Fruit fly (Drosophila melanogaster) whole organism, embryonic: ENCODE results near the gene CG15643.
A peak's percentile ranks its signal among the peaks of the same experiment; 100 is the strongest.

Experiments
- Adf1 ChIP-seq: fragments of 200-800 bp; sonication (Bioruptor generic); IDR thresholded peaks from 2 replicates; pipeline ENCODE4 v1.3.6; 2022; ENCODE audit warnings: missing biosample characterization, missing genetic modification characterization
- Asciz ChIP-seq: fragments of 200-800 bp; sonication (Bioruptor generic); optimal IDR thresholded peaks from 2 replicates; lab custom pipeline; 2017; ENCODE audit warnings: missing biosample characterization, mild to moderate bottlenecking, missing genetic modification characterization, missing genetic modification reagents
- B-H1 ChIP-seq: fragments of 200-800 bp; sonication (Bioruptor generic); IDR thresholded peaks from 3 replicates; pipeline ENCODE4 v1.3.6; 2022; ENCODE audit warnings: missing biosample characterization, missing genetic modification characterization
- CG10431 ChIP-seq: fragments of 200-800 bp; sonication (Bioruptor generic); optimal IDR thresholded peaks from 3 replicates; lab custom pipeline; 2018; ENCODE audit warnings: missing biosample characterization, mild to moderate bottlenecking, missing genetic modification characterization
- CG10462 ChIP-seq: fragments of 200-800 bp; sonication (Bioruptor generic); optimal IDR thresholded peaks from 2 replicates; lab custom pipeline; 2016; ENCODE audit warnings: missing biosample characterization, missing genetic modification characterization
- CG10654 ChIP-seq: fragments of 200-800 bp; sonication (Bioruptor generic); optimal IDR thresholded peaks from 2 replicates; lab custom pipeline; 2016; ENCODE audit warnings: missing biosample characterization, missing genetic modification characterization
- CG11085 ChIP-seq: fragments of 200-800 bp; sonication (Bioruptor generic); IDR thresholded peaks from 2 replicates; pipeline ENCODE4 v1.3.6; 2022; ENCODE audit warnings: missing biosample characterization, missing genetic modification characterization
- CG11456 ChIP-seq: fragments of 200-800 bp; sonication (Bioruptor generic); IDR thresholded peaks from 3 replicates; pipeline ENCODE4 v1.3.6; 2022; ENCODE audit warnings: missing biosample characterization, missing genetic modification characterization
- CG17912 ChIP-seq: fragments of 200-800 bp; sonication (Bioruptor generic); optimal IDR thresholded peaks from 2 replicates; lab custom pipeline; 2018; ENCODE audit warnings: missing biosample characterization, mild to moderate bottlenecking, missing genetic modification characterization
- CG2202 ChIP-seq: fragments of 200-800 bp; sonication (Bioruptor generic); optimal IDR thresholded peaks from 2 replicates; lab custom pipeline; 2018; ENCODE audit warnings: missing biosample characterization, mild to moderate bottlenecking, missing genetic modification characterization
- CG30020 ChIP-seq: fragments of 200-800 bp; optimal IDR thresholded peaks from 2 replicates; lab custom pipeline; 2019; ENCODE audit warnings: missing biosample characterization, mild to moderate bottlenecking, missing genetic modification characterization, moderate library complexity
- CG30431 ChIP-seq: fragments of 200-800 bp; sonication (Bioruptor generic); optimal IDR thresholded peaks from 2 replicates; lab custom pipeline; 2017; ENCODE audit warnings: missing biosample characterization, missing genetic modification characterization
- CG31388 ChIP-seq: fragments of 200-800 bp; sonication (Bioruptor generic); optimal IDR thresholded peaks from 2 replicates; lab custom pipeline; 2016; ENCODE audit warnings: missing biosample characterization, missing genetic modification characterization
- CG32767 ChIP-seq: fragments of 200-800 bp; sonication (Bioruptor generic); IDR thresholded peaks from 2 replicates; pipeline ENCODE4 v1.3.6; 2022; ENCODE audit warnings: missing biosample characterization, missing genetic modification characterization
- CG42726 ChIP-seq: fragments of 200-800 bp; sonication (Bioruptor generic); IDR thresholded peaks from 2 replicates; pipeline ENCODE4 v1.3.6; 2022; ENCODE audit warnings: missing biosample characterization, missing genetic modification characterization; ENCODE audit not compliant: partially characterized antibody
- CG6683 ChIP-seq: fragments of 200-800 bp; sonication (Bioruptor generic); optimal IDR thresholded peaks from 2 replicates; lab custom pipeline; 2017; ENCODE audit warnings: missing biosample characterization, mild to moderate bottlenecking, missing genetic modification characterization, missing genetic modification reagents
- CG6791 ChIP-seq: fragments of 200-800 bp; sonication (Bioruptor generic); IDR thresholded peaks from 3 replicates; pipeline ENCODE4 v1.3.6; 2022; ENCODE audit warnings: missing biosample characterization, missing genetic modification characterization; ENCODE audit not compliant: partially characterized antibody
- CG7271 ChIP-seq: fragments of 200-800 bp; sonication (Bioruptor generic); optimal IDR thresholded peaks from 2 replicates; lab custom pipeline; 2018; ENCODE audit warnings: missing biosample characterization, mild to moderate bottlenecking, missing genetic modification characterization, moderate library complexity
- CG8765 ChIP-seq: fragments of 200-800 bp; sonication (Bioruptor generic); IDR thresholded peaks from 2 replicates; pipeline ENCODE4 v1.3.6; 2022; ENCODE audit warnings: missing biosample characterization, missing genetic modification characterization
- CoRest ChIP-seq: fragments of 200-800 bp; sonication (Bioruptor generic); optimal IDR thresholded peaks from 3 replicates; lab custom pipeline; 2018; ENCODE audit warnings: missing biosample characterization, mild to moderate bottlenecking, missing genetic modification characterization, moderate library complexity
- Dad ChIP-seq: fragments of 200-800 bp; sonication (Bioruptor generic); optimal IDR thresholded peaks from 3 replicates; lab custom pipeline; 2016; ENCODE audit warnings: missing biosample characterization, missing genetic modification characterization
- Dip3 ChIP-seq: fragments of 200-800 bp; sonication (Bioruptor generic); optimal IDR thresholded peaks from 3 replicates; lab custom pipeline; 2016; ENCODE audit warnings: missing biosample characterization, missing genetic modification characterization
- Dll ChIP-seq: fragments of 200-800 bp; sonication (Bioruptor generic); IDR thresholded peaks from 4 replicates; pipeline ENCODE4 v1.3.6; 2022; ENCODE audit warnings: missing biosample characterization, missing genetic modification characterization; ENCODE audit not compliant: partially characterized antibody
- HLH4C ChIP-seq: fragments of 200-800 bp; sonication (Bioruptor generic); IDR thresholded peaks from 3 replicates; pipeline ENCODE4 v1.3.6; 2022; ENCODE audit warnings: missing biosample characterization, missing genetic modification characterization; ENCODE audit not compliant: partially characterized antibody
- Max ChIP-seq: fragments of 200-800 bp; sonication (Bioruptor generic); optimal IDR thresholded peaks from 2 replicates; lab custom pipeline; 2016; ENCODE audit warnings: missing biosample characterization, mild to moderate bottlenecking, missing genetic modification characterization
- NC2α ChIP-seq: fragments of 200-800 bp; sonication (Bioruptor generic); optimal IDR thresholded peaks from 2 replicates; lab custom pipeline; 2016; ENCODE audit warnings: missing biosample characterization, missing genetic modification characterization
- NC2β ChIP-seq: fragments of 200-800 bp; sonication (Bioruptor generic); optimal IDR thresholded peaks from 2 replicates; lab custom pipeline; 2016; ENCODE audit warnings: missing biosample characterization, missing genetic modification characterization
- NK7.1 ChIP-seq: fragments of 200-800 bp; sonication (Bioruptor generic); optimal IDR thresholded peaks from 3 replicates; lab custom pipeline; 2016; ENCODE audit warnings: missing biosample characterization, missing genetic modification characterization
- NfI ChIP-seq: fragments of 200-800 bp; sonication (Bioruptor generic); optimal IDR thresholded peaks from 3 replicates; lab custom pipeline; 2018; ENCODE audit warnings: missing biosample characterization, mild to moderate bottlenecking, missing genetic modification characterization, moderate library complexity
- abd-A ChIP-seq: fragments of 200-800 bp; sonication (Bioruptor generic); optimal IDR thresholded peaks from 3 replicates; lab custom pipeline; 2019; ENCODE audit warnings: missing biosample characterization, mild to moderate bottlenecking, missing genetic modification characterization, moderate library complexity
- aop ChIP-seq: fragments of 200-800 bp; sonication (Bioruptor generic); IDR thresholded peaks from 2 replicates; pipeline ENCODE4 v1.3.6; 2022; ENCODE audit warnings: missing biosample characterization, missing genetic modification characterization
- ase ChIP-seq: fragments of 200-800 bp; sonication (Bioruptor generic); IDR thresholded peaks from 3 replicates; pipeline ENCODE4 v1.3.6; 2022; ENCODE audit warnings: missing biosample characterization, missing genetic modification characterization
- ash1 ChIP-seq: fragments of 200-800 bp; sonication (Bioruptor generic); optimal IDR thresholded peaks from 2 replicates; lab custom pipeline; 2018; ENCODE audit warnings: missing biosample characterization, mild to moderate bottlenecking, missing genetic modification characterization
- br ChIP-seq: fragments of >200 bp; optimal IDR thresholded peaks from 2 replicates; lab custom pipeline; 2017
- cwo ChIP-seq: fragments of 200-800 bp; sonication (Bioruptor generic); optimal IDR thresholded peaks from 3 replicates; lab custom pipeline; 2017; ENCODE audit warnings: missing biosample characterization, missing genetic modification characterization, mild to moderate bottlenecking, moderate library complexity, missing genetic modification reagents
- grau ChIP-seq: fragments of 200-800 bp; optimal IDR thresholded peaks from 3 replicates; lab custom pipeline; 2019; ENCODE audit warnings: missing biosample characterization, mild to moderate bottlenecking, missing genetic modification characterization, moderate library complexity
- grn ChIP-seq: fragments of 200-800 bp; sonication (Bioruptor generic); optimal IDR thresholded peaks from 3 replicates; lab custom pipeline; 2017; ENCODE audit warnings: missing biosample characterization, missing genetic modification characterization
- gt ChIP-seq: fragments of 200-800 bp; sonication (Bioruptor generic); IDR thresholded peaks from 2 replicates; pipeline ENCODE4 v1.3.6; 2022; ENCODE audit warnings: missing biosample characterization, missing genetic modification characterization
- ind ChIP-seq: fragments of 200-800 bp; sonication (Bioruptor generic); optimal IDR thresholded peaks from 3 replicates; lab custom pipeline; 2016; ENCODE audit warnings: missing biosample characterization, missing genetic modification characterization
- jumu ChIP-seq: fragments of 200-800 bp; sonication (Bioruptor generic); optimal IDR thresholded peaks from 3 replicates; lab custom pipeline; 2016; ENCODE audit warnings: missing biosample characterization, missing genetic modification characterization
- kah ChIP-seq: fragments of 200-800 bp; sonication (Bioruptor generic); optimal IDR thresholded peaks from 2 replicates; lab custom pipeline; 2018; ENCODE audit warnings: missing biosample characterization, mild to moderate bottlenecking, missing genetic modification characterization
- lilli ChIP-seq: fragments of 200-800 bp; sonication (Bioruptor generic); optimal IDR thresholded peaks from 3 replicates; lab custom pipeline; 2016; ENCODE audit warnings: missing biosample characterization, missing genetic modification characterization
- phol ChIP-seq: fragments of 200-800 bp; sonication (Bioruptor generic); optimal IDR thresholded peaks from 3 replicates; lab custom pipeline; 2018; ENCODE audit warnings: missing biosample characterization, mild to moderate bottlenecking, missing genetic modification characterization, moderate library complexity
- psq ChIP-seq: fragments of 200-800 bp; sonication (Bioruptor generic); optimal IDR thresholded peaks from 2 replicates; lab custom pipeline; 2017; ENCODE audit warnings: missing biosample characterization, missing genetic modification characterization
- pum ChIP-seq: fragments of 200-800 bp; sonication (Bioruptor generic); optimal IDR thresholded peaks from 2 replicates; lab custom pipeline; 2016; ENCODE audit warnings: missing biosample characterization, missing genetic modification characterization
- row ChIP-seq: fragments of 200-800 bp; sonication (Bioruptor generic); IDR thresholded peaks from 3 replicates; pipeline ENCODE4 v1.3.6; 2022; ENCODE audit warnings: missing biosample characterization, missing genetic modification characterization
- sc ChIP-seq, 3 experiments: fragments of >200 bp in 2 of 3; fragments of 200-800 bp in 1 of 3; sonication (Bioruptor generic) in 1 of 3; optimal IDR thresholded peaks; 2 replicates in 2 of 3; 3 replicates in 1 of 3; lab custom pipeline; 2017; ENCODE audit warnings: mild to moderate bottlenecking in 1 of 3, missing biosample characterization in 1 of 3, missing genetic modification characterization in 1 of 3, missing genetic modification reagents in 1 of 3
- schlank ChIP-seq: fragments of 200-800 bp; sonication (Bioruptor generic); optimal IDR thresholded peaks from 2 replicates; lab custom pipeline; 2018; ENCODE audit warnings: missing biosample characterization, mild to moderate bottlenecking, missing genetic modification characterization
- scrt ChIP-seq: fragments of 200-800 bp; sonication (Bioruptor generic); optimal IDR thresholded peaks from 2 replicates; lab custom pipeline; 2018; ENCODE audit warnings: missing biosample characterization, mild to moderate bottlenecking, missing genetic modification characterization, moderate library complexity
- sisA ChIP-seq: fragments of 200-800 bp; sonication (Bioruptor generic); IDR thresholded peaks from 2 replicates; pipeline ENCODE4 v1.3.6; 2022; ENCODE audit warnings: missing biosample characterization, missing genetic modification characterization
- sqz ChIP-seq: fragments of 200-800 bp; sonication (Bioruptor generic); optimal IDR thresholded peaks from 3 replicates; lab custom pipeline; 2018; ENCODE audit warnings: missing biosample characterization, mild to moderate bottlenecking, missing genetic modification characterization
- tx ChIP-seq: fragments of 200-800 bp; sonication (Bioruptor generic); optimal IDR thresholded peaks from 2 replicates; lab custom pipeline; 2016; ENCODE audit warnings: missing biosample characterization, missing genetic modification characterization

CG15643 gene

dm6 chrX:15582853-15583252 is 10.9 kb upstream of the CG15643 start, which contains the start of the genes CG9215 and CG8097 (continued):
- TF ChIP-seq CG31388 (GFP tag; lab: Kevin White, UChicago) (no peak), CG30020 (tag; lab: Kevin White, UChicago) (peak; percentile 53), CG11456 (GFP tag; lab: Robert Waterston, UW) (no peak), CG11085 (GFP tag; lab: Robert Waterston, UW) (no peak), NC2β (GFP tag; lab: Kevin White, UChicago) (peak; percentile 47), CG10654 (GFP tag; lab: Kevin White, UChicago) (peak; percentile 12), CoRest (tag; lab: Kevin White, UChicago) (peak; percentile 63), grau (peak; percentile 48), phol (tag; lab: Kevin White, UChicago) (peak; percentile 56), tx (no peak), sc (optimal IDR thresholded peaks at IDR 0.05; lab: Kevin White, UChicago) (no peak), sc (GFP tag; optimal IDR thresholded peaks at IDR 0.05; lab: Kevin White, UChicago) (no peak), cwo (GFP tag; lab: Kevin White, UChicago) (no peak), sisA (GFP tag; lab: Robert Waterston, UW) (no peak), CG10462 (GFP tag; lab: Kevin White, UChicago) (peak; percentile 4), grn (GFP tag; lab: Kevin White, UChicago) (no peak), sqz (GFP tag; lab: Kevin White, UChicago) (no peak), CG32767 (GFP tag; lab: Robert Waterston, UW) (no peak), CG17912 (GFP tag; lab: Kevin White, UChicago) (no peak), kah (no peak), CG6683 (GFP tag; lab: Kevin White, UChicago) (no peak), schlank (no peak), NK7.1 (GFP tag; lab: Kevin White, UChicago) (no peak), pum (GFP tag; lab: Kevin White, UChicago) (peak; percentile 23), CG7271 (tag; lab: Kevin White, UChicago) (no peak), Adf1 (GFP tag; lab: Robert Waterston, UW) (no peak), B-H1 (GFP tag; lab: Robert Waterston, UW) (no peak), HLH4C (GFP tag; lab: Robert Waterston, UW) (peak; percentile 96), Asciz (GFP tag; lab: Kevin White, UChicago) (no peak), row (GFP tag; lab: Robert Waterston, UW) (peak; percentile 84), br (no peak), ash1 (GFP tag; lab: Kevin White, UChicago) (no peak), NfI (no peak), lilli (GFP tag; lab: Kevin White, UChicago) (peak; percentile 65), Dip3 (GFP tag; lab: Kevin White, UChicago) (peak; percentile 44), CG42726 (GFP tag; lab: Robert Waterston, UW) (peak; percentile 68; the same call in 1 of the 2 replicates), ase (no peak), psq (GFP tag; lab: Kevin White, UChicago) (no peak), CG2202 (no peak), Max (GFP tag; lab: Kevin White, UChicago) (peak; percentile 53), aop (GFP tag; lab: Robert Waterston, UW) (no peak), ind (GFP tag; lab: Kevin White, UChicago) (peak; percentile 30), CG8765 (GFP tag; lab: Robert Waterston, UW) (no peak), NC2α (no peak), CG10431 (no peak), scrt (GFP tag; lab: Kevin White, UChicago) (no peak), jumu (GFP tag; lab: Kevin White, UChicago) (peak; percentile 5), Dad (GFP tag; lab: Kevin White, UChicago) (peak; percentile 12), CG6791 (GFP tag; lab: Robert Waterston, UW) (peak; percentile 87), Dll (GFP tag; lab: Robert Waterston, UW) (peak; percentile 98), gt (no peak), abd-A (tag; lab: Kevin White, UChicago) (no peak), CG30431 (GFP tag; lab: Kevin White, UChicago) (no peak)
